Fruit fly (Drosophila melanogaster): ENCODE results near the gene Rox8.

The Rox8 gene

dm6 chr3R:24068830-24069229 lies 20.8 kb upstream of the Rox8 start (continued):
- peak; percentile 22 for TF ChIP-seq CG12769 (tag; optimal IDR thresholded peaks at IDR 0.05)
- peak; percentile 49 for TF ChIP-seq grau (tag; optimal IDR thresholded peaks at IDR 0.05)
- peak; percentile 42 for TF ChIP-seq PHDP (tag; optimal IDR thresholded peaks at IDR 0.05)
- peak; percentile 3 for TF ChIP-seq CG8924 (tag; optimal IDR thresholded peaks at IDR 0.05)
- TF ChIP-seq cad (GFP tag; optimal IDR thresholded peaks at IDR 0.05), result no peak
- TF ChIP-seq tx (GFP tag; optimal IDR thresholded peaks at IDR 0.05), result no peak
- peak; percentile 3 for TF ChIP-seq Fer3 (tag; optimal IDR thresholded peaks at IDR 0.05)
- no peak for TF ChIP-seq CG14965 (GFP tag; optimal IDR thresholded peaks at IDR 0.05; ENCODE audit: borderline replicate concordance)
- TF ChIP-seq CG32532 (GFP tag; IDR thresholded peaks at IDR 0.05), result peak; percentile 57; the same call in 1 of the 2 replicates
- peak; percentile 36; the same call in 1 of the 3 replicates for TF ChIP-seq dysf (GFP tag; IDR thresholded peaks at IDR 0.05)
- peak; percentile 20 for TF ChIP-seq lab (GFP tag; optimal IDR thresholded peaks at IDR 0.05)
- no peak for TF ChIP-seq toy (GFP tag; IDR thresholded peaks at IDR 0.05)
- TF ChIP-seq CG30403 (GFP tag; optimal IDR thresholded peaks at IDR 0.05), result peak; percentile 12
- TF ChIP-seq lilli (GFP tag; optimal IDR thresholded peaks at IDR 0.05), result peak; percentile 30
- TF ChIP-seq Max (GFP tag; optimal IDR thresholded peaks at IDR 0.05), result no peak
- TF ChIP-seq sc (optimal IDR thresholded peaks at IDR 0.05), result no peak
- TF ChIP-seq sc (GFP tag; optimal IDR thresholded peaks at IDR 0.05), result no peak
- TF ChIP-seq bab2 (GFP tag; optimal IDR thresholded peaks at IDR 0.05), result peak; percentile 22
- TF ChIP-seq CoRest (tag; optimal IDR thresholded peaks at IDR 0.05), result peak; percentile 22
- no peak for TF ChIP-seq dmrt99B (tag; optimal IDR thresholded peaks at IDR 0.05)
- TF ChIP-seq pros (GFP tag; optimal IDR thresholded peaks at IDR 0.05), result no peak

dm6 chr3R:24065718-24066117 lies 17.7 kb upstream of the Rox8 start:
- TF ChIP-seq trh (GFP tag; optimal IDR thresholded peaks at IDR 0.05) (no peak), tgo (GFP tag; IDR thresholded peaks at IDR 0.05) (no peak), CG6654 (GFP tag; optimal IDR thresholded peaks at IDR 0.05) (no peak), bbx (GFP tag; IDR thresholded peaks at IDR 0.05; ENCODE audit: partially characterized antibody) (0 out of 2 replicates have a peak, but pooled peaks have one; percentile 10), Scr (GFP tag; IDR thresholded peaks at IDR 0.05; ENCODE audit: partially characterized antibody) (peak; percentile 26; the same call in 1 of the 2 replicates), CG1832 (GFP tag; optimal IDR thresholded peaks at IDR 0.05) (peak; percentile 14), CG8290 (GFP tag; optimal IDR thresholded peaks at IDR 0.05) (peak; percentile 74), CG8290 (tag; optimal IDR thresholded peaks at IDR 0.05) (no peak), CG3407 (GFP tag; optimal IDR thresholded peaks at IDR 0.05) (no peak), BtbVII (GFP tag; optimal IDR thresholded peaks at IDR 0.05) (no peak), CG2116 (GFP tag; optimal IDR thresholded peaks at IDR 0.05) (peak; percentile 57), pfk (GFP tag; optimal IDR thresholded peaks at IDR 0.05) (peak; percentile 72), CG6791 (GFP tag; IDR thresholded peaks at IDR 0.05; ENCODE audit: partially characterized antibody) (peak; percentile 68; the same call in 2 of the 3 replicates), tx (GFP tag; optimal IDR thresholded peaks at IDR 0.05) (no peak), CG8281 (tag; optimal IDR thresholded peaks at IDR 0.05) (peak; percentile 69), stwl (tag; optimal IDR thresholded peaks at IDR 0.05) (peak; percentile 100), emc (GFP tag; optimal IDR thresholded peaks at IDR 0.05) (no peak), lab (GFP tag; optimal IDR thresholded peaks at IDR 0.05) (no peak), Optix (GFP tag; IDR thresholded peaks at IDR 0.05) (no peak), PHDP (tag; optimal IDR thresholded peaks at IDR 0.05) (no peak), CG2199 (GFP tag; IDR thresholded peaks at IDR 0.05) (0 out of 3 replicates have a peak, but pooled peaks have one; percentile 62), CG16813 (GFP tag; IDR thresholded peaks at IDR 0.05; ENCODE audit: partially characterized antibody) (peak; percentile 50; the same call in 2 of the 3 replicates), CG10979 (tag; optimal IDR thresholded peaks at IDR 0.05) (no peak), pnt (GFP tag; optimal IDR thresholded peaks at IDR 0.05) (no peak)

Measured in whole organism, embryonic.